Worm (Caenorhabditis elegans): Measurements from ENCODE around the gene F36H9.10.

F36H9.10 gene

DNA sequence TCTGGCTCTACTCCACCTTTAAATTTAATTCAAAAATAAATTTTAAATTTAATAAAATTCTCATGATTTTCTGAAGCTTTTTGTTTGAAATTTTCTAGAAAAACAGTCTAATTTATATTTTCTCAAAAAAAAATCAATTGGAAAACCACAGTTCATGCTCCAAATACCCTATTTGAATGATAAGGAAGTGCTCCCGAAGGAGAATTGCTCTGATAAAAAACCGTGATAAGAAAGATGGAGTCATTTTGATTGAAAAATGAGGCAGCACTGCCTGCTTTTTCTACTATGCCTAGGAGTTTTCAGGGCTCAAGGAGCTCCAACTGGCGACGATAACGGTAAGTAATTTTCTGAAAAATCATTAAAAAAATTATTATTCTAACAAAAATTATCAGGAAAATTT, 48.0 kb downstream of the F36H9.10 start, which contains the start of gene T10B5.7:
T10B5.7 (plus strand) TSS at position 225 of the 400 bp plus-strand sequence.
- TF ChIP-seq dmd-6 (GFP tag; IDR thresholded peaks at IDR 0.05) (peak; percentile 19; the same call in 1 of the 2 replicates), ceh-62 (tag; optimal IDR thresholded peaks at IDR 0.05) (no peak), mxl-2 (GFP tag; conservative IDR thresholded peaks at IDR 0.05) (no peak), nhr-28 (tag; optimal IDR thresholded peaks at IDR 0.05) (peak; percentile 75), egl-27 (tag; optimal IDR thresholded peaks at IDR 0.05) (no peak), nhr-111 (GFP tag; optimal IDR thresholded peaks at IDR 0.05) (no peak), lin-29 (GFP tag; IDR thresholded peaks at IDR 0.05) (no peak), spr-3 (GFP tag; optimal IDR thresholded peaks at IDR 0.05) (no peak), dve-1 (tag; optimal IDR thresholded peaks at IDR 0.05; ENCODE audit: insufficient read depth) (peak; percentile 2), egl-43 (GFP tag; IDR thresholded peaks at IDR 0.05) (no peak), pqm-1 (tag; optimal IDR thresholded peaks at IDR 0.05) (peak; percentile 62), hlh-30 (tag; optimal IDR thresholded peaks at IDR 0.05; ENCODE audit: insufficient read depth) (no peak), snpc-4 (tag; optimal IDR thresholded peaks at IDR 0.05) (no peak)

DNA sequence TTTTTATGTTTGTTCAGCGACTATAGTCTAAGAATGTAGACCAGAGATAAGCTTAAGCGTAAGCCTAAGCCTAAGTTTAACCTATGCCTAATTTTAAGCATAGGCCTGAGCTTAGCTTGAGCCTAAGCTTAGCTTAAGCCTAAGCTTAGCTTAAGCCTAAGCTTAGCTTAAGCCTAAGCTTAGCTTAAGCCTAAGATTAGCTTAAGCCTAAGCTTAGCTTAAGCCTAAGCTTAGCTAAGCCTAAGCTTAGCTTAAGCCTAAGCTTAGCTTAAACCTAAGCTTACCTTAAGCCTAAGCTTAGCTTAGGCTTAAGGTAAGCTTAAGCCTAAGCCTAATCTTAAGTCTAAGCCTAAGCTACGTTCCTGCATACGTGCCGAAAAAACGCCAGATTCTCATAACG, 50.6 kb downstream of the F36H9.10 start:
- TF ChIP-seq nhr-28 (tag; optimal IDR thresholded peaks at IDR 0.05), result no peak
- TF ChIP-seq unc-62 (GFP tag; optimal IDR thresholded peaks at IDR 0.05 in 1 of 2), result peak in 1 of 2 experiments; percentile 8
- TF ChIP-seq unc-62 (tag; optimal IDR thresholded peaks at IDR 0.05), result no peak

Data from whole organism, L4 larva.